Fruit fly (Drosophila melanogaster) whole organism, embryonic: ENCODE results near the gene CG42494.
A peak's percentile ranks its signal among the peaks of the same experiment; 100 is the strongest.

Source experiments
- B-H2 ChIP-seq: fragments of 200-800 bp; sonication (Bioruptor generic); optimal IDR thresholded peaks from 2 replicates; lab custom pipeline; 2018; ENCODE audit warnings: missing biosample characterization, mild to moderate bottlenecking, missing genetic modification characterization
- Bteb2 ChIP-seq: fragments of 200-800 bp; sonication (Bioruptor generic); optimal IDR thresholded peaks from 2 replicates; lab custom pipeline; 2016; ENCODE audit warnings: missing biosample characterization, missing genetic modification characterization
- CG10274 ChIP-seq: fragments of 200-800 bp; sonication (Bioruptor generic); optimal IDR thresholded peaks from 3 replicates; lab custom pipeline; 2017; ENCODE audit warnings: missing biosample characterization, mild to moderate bottlenecking, missing genetic modification characterization
- CG15601 ChIP-seq: fragments of 200-800 bp; sonication (Bioruptor generic); optimal IDR thresholded peaks from 3 replicates; lab custom pipeline; 2019; ENCODE audit warnings: missing biosample characterization, mild to moderate bottlenecking, missing genetic modification characterization, moderate library complexity
- CG1647 ChIP-seq: fragments of 200-800 bp; sonication (Bioruptor generic); optimal IDR thresholded peaks from 3 replicates; lab custom pipeline; 2016; ENCODE audit warnings: missing biosample characterization, missing genetic modification characterization
- CG16863 ChIP-seq: fragments of 200-800 bp; sonication (Bioruptor generic); optimal IDR thresholded peaks from 3 replicates; lab custom pipeline; 2016; ENCODE audit warnings: missing biosample characterization, missing genetic modification characterization
- CG1832 ChIP-seq: fragments of 200-800 bp; sonication (Bioruptor generic); optimal IDR thresholded peaks from 2 replicates; lab custom pipeline; 2017; ENCODE audit warnings: missing biosample characterization, mild to moderate bottlenecking, missing genetic modification characterization, inconsistent platforms
- CG2889 ChIP-seq: fragments of 200-800 bp; sonication (Bioruptor generic); IDR thresholded peaks from 3 replicates; pipeline ENCODE4 v1.3.6; 2022; ENCODE audit warnings: missing biosample characterization, missing genetic modification characterization
- CG31224 ChIP-seq: fragments of 200-800 bp; sonication (Bioruptor generic); IDR thresholded peaks from 2 replicates; pipeline ENCODE4 v1.3.6; 2022; ENCODE audit warnings: missing biosample characterization, missing genetic modification characterization
- CG3995 ChIP-seq: fragments of 200-800 bp; sonication (Bioruptor generic); optimal IDR thresholded peaks from 3 replicates; lab custom pipeline; 2016; ENCODE audit warnings: missing biosample characterization, missing genetic modification characterization
- CG4820 ChIP-seq: fragments of 200-800 bp; sonication (Bioruptor generic); optimal IDR thresholded peaks from 3 replicates; lab custom pipeline; 2016; ENCODE audit warnings: missing biosample characterization, missing genetic modification characterization
- CG5245 ChIP-seq: fragments of 200-800 bp; sonication (Bioruptor generic); optimal IDR thresholded peaks from 3 replicates; lab custom pipeline; 2016; ENCODE audit warnings: missing biosample characterization, missing genetic modification characterization
- CG7745 ChIP-seq: fragments of 200-800 bp; sonication (Bioruptor generic); optimal IDR thresholded peaks from 2 replicates; lab custom pipeline; 2018; ENCODE audit warnings: missing biosample characterization, mild to moderate bottlenecking, missing genetic modification characterization, moderate library complexity
- CG8281 ChIP-seq: fragments of 200-800 bp; sonication (Bioruptor generic); optimal IDR thresholded peaks from 2 replicates; lab custom pipeline; 2018; ENCODE audit warnings: missing biosample characterization, mild to moderate bottlenecking, missing genetic modification characterization, moderate library complexity
- CG8388 ChIP-seq: fragments of 200-800 bp; sonication (Bioruptor generic); optimal IDR thresholded peaks from 2 replicates; lab custom pipeline; 2019; ENCODE audit warnings: missing biosample characterization, mild to moderate bottlenecking, missing genetic modification characterization, moderate library complexity
- CG8765 ChIP-seq: fragments of 200-800 bp; sonication (Bioruptor generic); IDR thresholded peaks from 2 replicates; pipeline ENCODE4 v1.3.6; 2022; ENCODE audit warnings: missing biosample characterization, missing genetic modification characterization
- CG9932 ChIP-seq: fragments of 200-800 bp; sonication (Bioruptor generic); IDR thresholded peaks from 2 replicates; pipeline ENCODE4 v1.3.6; 2022; ENCODE audit warnings: missing biosample characterization, missing genetic modification characterization
- Chrac-16 ChIP-seq: fragments of 200-800 bp; sonication (Bioruptor generic); optimal IDR thresholded peaks from 3 replicates; lab custom pipeline; 2016; ENCODE audit warnings: missing biosample characterization, missing genetic modification characterization
- Dref ChIP-seq: fragments of 200-800 bp; sonication (Bioruptor generic); IDR thresholded peaks from 2 replicates; pipeline ENCODE4 v1.3.6; 2022; ENCODE audit warnings: missing biosample characterization, missing genetic modification characterization
- GATAe ChIP-seq: fragments of 200-800 bp; sonication (Bioruptor generic); conservative IDR thresholded peaks from 2 replicates; pipeline ENCODE4 v1.3.6; 2022; ENCODE audit warnings: missing biosample characterization, missing genetic modification characterization
- Gsc ChIP-seq: fragments of 200-800 bp; sonication (Bioruptor generic); IDR thresholded peaks from 2 replicates; pipeline ENCODE4 v1.3.6; 2022; ENCODE audit warnings: missing biosample characterization, missing genetic modification characterization
- H15 ChIP-seq: fragments of 200-800 bp; sonication (Bioruptor generic); IDR thresholded peaks from 3 replicates; pipeline ENCODE4 v1.3.6; 2022; ENCODE audit warnings: missing biosample characterization, missing genetic modification characterization
- HHEX ChIP-seq: fragments of 200-800 bp; sonication (Bioruptor generic); optimal IDR thresholded peaks from 3 replicates; lab custom pipeline; 2017; ENCODE audit warnings: missing biosample characterization, mild to moderate bottlenecking, missing genetic modification characterization, missing genetic modification reagents
- HLH3B ChIP-seq: fragments of 200-800 bp; sonication (Bioruptor generic); IDR thresholded peaks from 2 replicates; pipeline ENCODE4 v1.3.6; 2022; ENCODE audit warnings: missing biosample characterization, missing genetic modification characterization
- HLH54F ChIP-seq: fragments of 200-800 bp; sonication (Bioruptor generic); optimal IDR thresholded peaks from 3 replicates; lab custom pipeline; 2016; ENCODE audit warnings: missing biosample characterization, missing genetic modification characterization
- NFAT ChIP-seq: fragments of 200-800 bp; sonication (Bioruptor generic); IDR thresholded peaks from 2 replicates; pipeline ENCODE4 v1.3.6; 2022; ENCODE audit warnings: missing biosample characterization, missing genetic modification characterization
- Nf-YB ChIP-seq: fragments of 200-800 bp; sonication (Bioruptor generic); optimal IDR thresholded peaks from 3 replicates; lab custom pipeline; 2019; ENCODE audit warnings: missing biosample characterization, mild to moderate bottlenecking, missing genetic modification characterization, moderate library complexity
- Oli ChIP-seq: fragments of 200-800 bp; sonication (Bioruptor generic); optimal IDR thresholded peaks from 2 replicates; lab custom pipeline; 2018; ENCODE audit warnings: missing biosample characterization, mild to moderate bottlenecking, missing genetic modification characterization, moderate library complexity
- Ravus ChIP-seq: fragments of 200-800 bp; sonication (Bioruptor generic); IDR thresholded peaks from 2 replicates; pipeline ENCODE4 v1.3.6; 2022; ENCODE audit warnings: missing biosample characterization, missing genetic modification characterization
- Rx ChIP-seq: fragments of 200-800 bp; sonication (Bioruptor generic); IDR thresholded peaks from 2 replicates; pipeline ENCODE4 v1.3.6; 2022; ENCODE audit warnings: missing biosample characterization, missing genetic modification characterization
- TFAM ChIP-seq: fragments of 200-800 bp; sonication (Bioruptor generic); optimal IDR thresholded peaks from 2 replicates; lab custom pipeline; 2017; ENCODE audit warnings: missing biosample characterization, missing genetic modification characterization, inconsistent platforms
- Xrp1 ChIP-seq: fragments of 200-800 bp; sonication (Bioruptor generic); IDR thresholded peaks from 2 replicates; pipeline ENCODE4 v1.3.6; 2022; ENCODE audit warnings: missing biosample characterization, missing genetic modification characterization
- ac ChIP-seq: fragments of 200-800 bp; sonication (Bioruptor generic); optimal IDR thresholded peaks from 3 replicates; lab custom pipeline; 2017; ENCODE audit warnings: missing biosample characterization, mild to moderate bottlenecking, missing genetic modification characterization
- ash1 ChIP-seq: fragments of 200-800 bp; sonication (Bioruptor generic); optimal IDR thresholded peaks from 2 replicates; lab custom pipeline; 2018; ENCODE audit warnings: missing biosample characterization, mild to moderate bottlenecking, missing genetic modification characterization
- bab2 ChIP-seq: fragments of 200-800 bp; sonication (Bioruptor generic); optimal IDR thresholded peaks from 2 replicates; lab custom pipeline; 2016; ENCODE audit warnings: missing biosample characterization, missing genetic modification characterization
- crc ChIP-seq: fragments of 200-800 bp; sonication (Bioruptor generic); optimal IDR thresholded peaks from 2 replicates; lab custom pipeline; 2016; ENCODE audit warnings: missing biosample characterization, missing genetic modification characterization
- da ChIP-seq: fragments of 200-800 bp; sonication (Bioruptor generic); optimal IDR thresholded peaks from 2 replicates; lab custom pipeline; 2016; ENCODE audit warnings: missing biosample characterization, missing genetic modification characterization
- dati ChIP-seq: fragments of 200-800 bp; sonication (Bioruptor generic); IDR thresholded peaks from 2 replicates; pipeline ENCODE4 v1.3.6; 2022; ENCODE audit warnings: missing biosample characterization, missing genetic modification characterization
- dm ChIP-seq: fragments of 200-800 bp; sonication (Bioruptor generic); optimal IDR thresholded peaks from 3 replicates; lab custom pipeline; 2016; ENCODE audit warnings: missing biosample characterization, missing genetic modification characterization
- fd102C ChIP-seq: fragments of 200-800 bp; sonication (Bioruptor generic); optimal IDR thresholded peaks from 2 replicates; lab custom pipeline; 2018; ENCODE audit warnings: missing biosample characterization, mild to moderate bottlenecking, missing genetic modification characterization, moderate library complexity
- fd96Cb ChIP-seq: fragments of 200-800 bp; sonication (Bioruptor generic); optimal IDR thresholded peaks from 2 replicates; lab custom pipeline; 2018; ENCODE audit warnings: missing biosample characterization, mild to moderate bottlenecking, missing genetic modification characterization, moderate library complexity
- grn ChIP-seq: fragments of 200-800 bp; sonication (Bioruptor generic); optimal IDR thresholded peaks from 3 replicates; lab custom pipeline; 2017; ENCODE audit warnings: missing biosample characterization, missing genetic modification characterization
- gt ChIP-seq: fragments of 200-800 bp; sonication (Bioruptor generic); IDR thresholded peaks from 2 replicates; pipeline ENCODE4 v1.3.6; 2022; ENCODE audit warnings: missing biosample characterization, missing genetic modification characterization
- kah ChIP-seq: fragments of 200-800 bp; sonication (Bioruptor generic); optimal IDR thresholded peaks from 2 replicates; lab custom pipeline; 2018; ENCODE audit warnings: missing biosample characterization, mild to moderate bottlenecking, missing genetic modification characterization
- nom ChIP-seq: fragments of 200-800 bp; sonication (Bioruptor generic); optimal IDR thresholded peaks from 2 replicates; lab custom pipeline; 2017; ENCODE audit warnings: missing biosample characterization, missing genetic modification characterization, mild to moderate bottlenecking, moderate library complexity, missing genetic modification reagents
- row ChIP-seq: fragments of 200-800 bp; sonication (Bioruptor generic); IDR thresholded peaks from 3 replicates; pipeline ENCODE4 v1.3.6; 2022; ENCODE audit warnings: missing biosample characterization, missing genetic modification characterization
- shn ChIP-seq: fragments of 200-800 bp; sonication (Bioruptor generic); optimal IDR thresholded peaks from 3 replicates; lab custom pipeline; 2016; ENCODE audit warnings: missing biosample characterization, missing genetic modification characterization
- slp2 ChIP-seq: fragments of 200-800 bp; sonication (Bioruptor generic); optimal IDR thresholded peaks from 2 replicates; lab custom pipeline; 2016; ENCODE audit warnings: missing biosample characterization, missing genetic modification characterization
- tap ChIP-seq: fragments of 200-800 bp; optimal IDR thresholded peaks from 3 replicates; lab custom pipeline; 2019; ENCODE audit warnings: missing biosample characterization, mild to moderate bottlenecking, missing genetic modification characterization, moderate library complexity
- vfl ChIP-seq: fragments of 200-800 bp; sonication (Bioruptor generic); optimal IDR thresholded peaks from 2 replicates; lab custom pipeline; 2016; ENCODE audit warnings: missing biosample characterization, missing genetic modification characterization
- vnd ChIP-seq: fragments of 200-800 bp; sonication (Bioruptor generic); IDR thresholded peaks from 3 replicates; pipeline ENCODE4 v1.3.6; 2022; ENCODE audit warnings: missing biosample characterization, missing genetic modification characterization; ENCODE audit not compliant: partially characterized antibody
- zen2 ChIP-seq: fragments of 200-800 bp; sonication (Bioruptor generic); IDR thresholded peaks from 3 replicates; pipeline ENCODE4 v1.3.6; 2022; ENCODE audit warnings: missing biosample characterization, missing genetic modification characterization; ENCODE audit not compliant: partially characterized antibody

The CG42494 gene

DNA sequence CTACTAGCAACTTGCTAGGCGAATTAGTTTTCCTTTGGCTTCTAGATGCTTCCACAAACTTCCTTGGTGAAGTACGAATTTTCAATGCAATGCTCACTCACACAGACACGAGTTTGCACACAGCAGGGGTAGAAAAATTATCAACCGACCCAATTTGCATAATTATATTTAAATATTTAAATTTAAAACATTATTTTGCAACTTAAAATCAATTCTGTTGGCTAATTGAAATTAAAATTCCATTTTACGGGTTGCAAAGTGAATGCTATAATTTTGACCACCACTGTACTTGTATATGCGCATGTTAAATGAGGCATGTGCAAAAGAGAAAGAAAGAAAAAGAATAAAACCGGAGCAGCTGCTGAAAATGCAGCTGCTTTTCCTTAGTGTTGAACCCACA lies 9.9 kb downstream of the CG42494 start (continued):
- TF ChIP-seq CG1647 (GFP tag; lab: Kevin White, UChicago) (peak; percentile 72), Nf-YB (GFP tag; lab: Kevin White, UChicago) (peak; percentile 82), nom (GFP tag; lab: Kevin White, UChicago) (peak; percentile 62), CG7745 (tag; lab: Kevin White, UChicago) (peak; percentile 56), TFAM (GFP tag; lab: Kevin White, UChicago) (peak; percentile 75), Bteb2 (GFP tag; lab: Kevin White, UChicago) (peak; percentile 52), crc (GFP tag; lab: Kevin White, UChicago) (no peak), grn (GFP tag; lab: Kevin White, UChicago) (peak; percentile 20), HHEX (GFP tag; lab: Kevin White, UChicago) (peak; percentile 94), CG4820 (GFP tag; lab: Kevin White, UChicago) (peak; percentile 87), zen2 (GFP tag; lab: Robert Waterston, UW) (no peak), CG16863 (peak; percentile 66), NFAT (GFP tag; lab: Robert Waterston, UW) (peak; percentile 87), CG15601 (peak; percentile 89), Dref (no peak), fd96Cb (peak; percentile 96), ash1 (GFP tag; lab: Kevin White, UChicago) (peak; percentile 63), Rx (GFP tag; lab: Robert Waterston, UW) (peak; percentile 93), Ravus (GFP tag; lab: Robert Waterston, UW) (peak; percentile 82), CG8281 (peak; percentile 77), fd102C (GFP tag; lab: Kevin White, UChicago) (peak; percentile 85), CG1832 (GFP tag; lab: Kevin White, UChicago) (no peak), B-H2 (GFP tag; lab: Kevin White, UChicago) (peak; percentile 58), Chrac-16 (GFP tag; lab: Kevin White, UChicago) (peak; percentile 87), dm (GFP tag; lab: Kevin White, UChicago) (no peak), CG2889 (GFP tag; lab: Robert Waterston, UW) (peak; percentile 81), da (GFP tag; lab: Kevin White, UChicago) (peak; percentile 13), dati (GFP tag; lab: Robert Waterston, UW) (peak; percentile 78; the same call in 1 of the 2 replicates), CG8388 (GFP tag; lab: Kevin White, UChicago) (peak; percentile 95), ac (GFP tag; lab: Kevin White, UChicago) (peak; percentile 89), CG10274 (peak; percentile 52), H15 (GFP tag; lab: Robert Waterston, UW) (peak; percentile 91), vfl (GFP tag; lab: Kevin White, UChicago) (peak; percentile 41), CG3995 (GFP tag; lab: Kevin White, UChicago) (peak; percentile 36), CG31224 (GFP tag; lab: Robert Waterston, UW) (peak; percentile 86), Gsc (GFP tag; lab: Robert Waterston, UW) (peak; percentile 86), vnd (GFP tag; lab: Robert Waterston, UW) (no peak), row (GFP tag; lab: Robert Waterston, UW) (peak; percentile 95), gt (GFP tag; lab: Robert Waterston, UW) (peak; percentile 78), slp2 (peak; percentile 50), shn (GFP tag; lab: Kevin White, UChicago) (no peak), GATAe (peak; percentile 43; the same call in 1 of the 2 replicates), CG5245 (GFP tag; lab: Kevin White, UChicago) (peak; percentile 87), HLH3B (peak; percentile 95), HLH54F (GFP tag; lab: Kevin White, UChicago) (peak; percentile 48), kah (GFP tag; lab: Kevin White, UChicago) (peak; percentile 88), bab2 (peak; percentile 79), tap (tag; lab: Kevin White, UChicago) (peak; percentile 92), Oli (tag; lab: Kevin White, UChicago) (peak; percentile 93), CG8765 (GFP tag; lab: Robert Waterston, UW) (peak; percentile 81), Xrp1 (GFP tag; lab: Robert Waterston, UW) (peak; percentile 97), CG9932 (GFP tag; lab: Robert Waterston, UW) (peak; percentile 81)
